Worm (Caenorhabditis elegans) whole organism, L3 larva: Measurements from ENCODE around the gene Y41C4A.7.

Source experiments
- ama-1 ChIP-seq: fragments of 150-350 bp; optimal IDR thresholded peaks from 2 replicates; lab custom pipeline; 2018
- ceh-82 ChIP-seq: fragments of 150-350 bp; optimal IDR thresholded peaks from 2 replicates; lab custom pipeline; 2014; ENCODE audit warnings: missing biosample characterization, missing genetic modification characterization
- egl-27 ChIP-seq: sonication (generic microtip); optimal IDR thresholded peaks from 4 replicates; lab custom pipeline; 2017; ENCODE audit warnings: missing biosample characterization, missing genetic modification reagents, missing genetic modification characterization
- elt-1 ChIP-seq: fragments of 150-350 bp; optimal IDR thresholded peaks from 2 replicates; lab custom pipeline; 2014; ENCODE audit warnings: missing biosample characterization, missing genetic modification characterization
- lin-39 ChIP-seq: fragments of 150-350 bp; optimal IDR thresholded peaks from 2 replicates; lab custom pipeline; 2018; ENCODE audit warnings: missing biosample characterization, missing genetic modification reagents, missing genetic modification characterization
- nhr-76 ChIP-seq: fragments of 150-350 bp; sonication (generic microtip); optimal IDR thresholded peaks from 5 replicates; lab custom pipeline; 2014; ENCODE audit warnings: missing biosample characterization, missing genetic modification characterization
- nhr-77 ChIP-seq: fragments of 150-350 bp; optimal IDR thresholded peaks from 2 replicates; lab custom pipeline; 2014; ENCODE audit warnings: missing biosample characterization, missing genetic modification characterization
- pha-4 ChIP-seq: fragments of 150-350 bp; optimal IDR thresholded peaks from 2 replicates; lab custom pipeline; 2014; ENCODE audit warnings: missing biosample characterization, missing genetic modification reagents, missing genetic modification characterization
- sea-2 ChIP-seq: fragments of 150-350 bp; sonication (generic microtip); optimal IDR thresholded peaks from 4 replicates; lab custom pipeline; 2014; ENCODE audit warnings: missing biosample characterization, missing genetic modification reagents, missing genetic modification characterization
- unc-39 ChIP-seq: sonication (generic microtip); optimal IDR thresholded peaks from 4 replicates; lab custom pipeline; 2017; ENCODE audit warnings: missing biosample characterization, missing genetic modification characterization
- unc-62 ChIP-seq: fragments of 150-350 bp; sonication (generic microtip); optimal IDR thresholded peaks from 4 replicates; lab custom pipeline; 2014; ENCODE audit warnings: missing biosample characterization, missing genetic modification reagents, missing genetic modification characterization
- zag-1 ChIP-seq: fragments of 150-350 bp; optimal IDR thresholded peaks from 2 replicates; lab custom pipeline; 2014; ENCODE audit warnings: missing biosample characterization, missing genetic modification characterization
- ztf-11 ChIP-seq: fragments of 150-350 bp; optimal IDR thresholded peaks from 2 replicates; lab custom pipeline; 2014; ENCODE audit warnings: missing biosample characterization, missing genetic modification characterization

DNA sequence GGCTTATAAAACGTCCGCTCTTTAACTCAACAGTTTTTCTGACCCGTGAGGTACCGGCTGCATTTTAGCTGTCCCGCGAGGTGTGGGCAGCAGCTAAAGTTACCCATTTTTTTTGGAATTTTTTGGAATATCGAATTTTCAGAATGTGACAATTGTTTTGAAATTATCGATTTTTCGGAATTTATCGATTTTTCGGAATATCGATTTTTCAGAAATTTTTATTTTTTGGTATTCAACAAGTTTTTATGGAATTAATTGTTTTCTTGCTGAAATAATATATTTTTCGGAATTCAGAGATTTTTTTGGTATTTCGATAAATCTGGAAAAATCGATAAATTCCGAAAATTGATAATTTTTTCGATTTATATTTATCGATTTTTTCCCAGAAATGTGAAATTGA lies 34.3 kb downstream of the Y41C4A.7 start:
- no peak for TF ChIP-seq nhr-76
- no peak for TF ChIP-seq unc-62 (GFP tag; lab: Kevin White, UChicago)
- no peak for TF ChIP-seq pha-4 (tag; lab: Kevin White, UChicago)
- TF ChIP-seq ztf-11 (tag; lab: Kevin White, UChicago): no peak
- no peak for TF ChIP-seq egl-27
- no peak for TF ChIP-seq ceh-82 (tag; lab: Kevin White, UChicago)
- TF ChIP-seq unc-39 (tag; lab: Kevin White, UChicago): no peak
- TF ChIP-seq nhr-77: no peak
- no peak for TF ChIP-seq sea-2 (GFP tag; lab: Kevin White, UChicago)
- TF ChIP-seq zag-1 (tag; lab: Kevin White, UChicago): no peak
- TF ChIP-seq elt-1 (tag; lab: Kevin White, UChicago): no peak
- TF ChIP-seq lin-39 (tag; lab: Kevin White, UChicago): no peak
- TF ChIP-seq ama-1 (lab: Kevin White, UChicago): no peak
